Worm (Caenorhabditis elegans) whole organism, L4 larva: Measurements from ENCODE around the gene chd-3.

Experiments used
- D1046.2 ChIP-seq: fragments of 200-800 bp; sonication (Bioruptor generic); IDR thresholded peaks from 2 replicates; pipeline ENCODE4 v1.3.6; 2022; ENCODE audit warnings: missing genetic modification characterization, missing compliant biosample characterization
- F26F4.8 ChIP-seq: fragments of 200-800 bp; sonication (Bioruptor generic); conservative IDR thresholded peaks from 2 replicates; pipeline ENCODE4 v1.3.6; 2022; ENCODE audit warnings: missing genetic modification characterization, missing compliant biosample characterization
- F37D6.2 ChIP-seq: sonication (generic microtip); optimal IDR thresholded peaks from 2 replicates; lab custom pipeline; 2016; ENCODE audit warnings: mild to moderate bottlenecking, missing genetic modification characterization, missing compliant biosample characterization
- T20F7.1 ChIP-seq: fragments of 200-800 bp; sonication (Bioruptor generic); optimal IDR thresholded peaks from 2 replicates; lab custom pipeline; 2018; ENCODE audit warnings: mild to moderate bottlenecking, missing genetic modification characterization, missing compliant biosample characterization
- T26A8.4 ChIP-seq: fragments of 200-800 bp; sonication (Bioruptor generic); IDR thresholded peaks from 2 replicates; pipeline ENCODE4 v1.3.6; 2022; ENCODE audit warnings: missing genetic modification characterization, missing compliant biosample characterization
- Y75B8A.6 ChIP-seq: fragments of 200-800 bp; sonication (Bioruptor generic); IDR thresholded peaks from 2 replicates; pipeline ENCODE4 v1.3.6; 2022; ENCODE audit warnings: missing genetic modification reagents, missing genetic modification characterization, missing compliant biosample characterization
- ZK337.2 ChIP-seq: fragments of 200-800 bp; sonication (Bioruptor generic); IDR thresholded peaks from 2 replicates; pipeline ENCODE4 v1.3.6; 2022; ENCODE audit warnings: missing genetic modification reagents, missing genetic modification characterization, missing compliant biosample characterization
- ama-1 ChIP-seq: fragments of 150-350 bp; optimal IDR thresholded peaks from 2 replicates; lab custom pipeline; 2014; ENCODE audit warnings: inconsistent platforms, mixed read lengths
- ceh-20 ChIP-seq: fragments of 200-800 bp; sonication (Bioruptor generic); IDR thresholded peaks from 2 replicates; pipeline ENCODE4 v1.3.6; 2022; ENCODE audit warnings: missing genetic modification reagents, missing genetic modification characterization, missing compliant biosample characterization
- ceh-28 ChIP-seq: fragments of 150-350 bp; optimal IDR thresholded peaks from 2 replicates; lab custom pipeline; 2014; ENCODE audit warnings: missing biosample characterization, missing genetic modification reagents, missing genetic modification characterization
- cey-2 ChIP-seq: sonication (generic microtip); optimal IDR thresholded peaks from 3 replicates; lab custom pipeline; 2017; ENCODE audit warnings: missing genetic modification characterization, mild to moderate bottlenecking, missing compliant biosample characterization, antibody characterized with exemption, borderline replicate concordance; ENCODE audit not compliant: insufficient read depth
- daf-16 ChIP-seq, 3 experiments: sonication (generic microtip); optimal IDR thresholded peaks; 2 replicates each; lab custom pipeline; 2016 to 2017; ENCODE audit warnings: missing genetic modification characterization in 3 of 3, missing genetic modification reagents in 3 of 3, mild to moderate bottlenecking in 2 of 3, missing compliant biosample characterization in 2 of 3, missing biosample characterization in 1 of 3, moderate library complexity in 1 of 3
- daf-8 ChIP-seq: fragments of 200-800 bp; sonication (Bioruptor generic); IDR thresholded peaks from 2 replicates; pipeline ENCODE4 v1.3.6; 2022; ENCODE audit warnings: missing genetic modification characterization, missing compliant biosample characterization
- dmd-6 ChIP-seq: fragments of 200-800 bp; sonication (Bioruptor generic); IDR thresholded peaks from 2 replicates; pipeline ENCODE4 v1.3.6; 2022; ENCODE audit warnings: missing genetic modification reagents, missing genetic modification characterization, missing compliant biosample characterization
- dmd-9 ChIP-seq: fragments of 200-800 bp; sonication (Bioruptor generic); IDR thresholded peaks from 2 replicates; pipeline ENCODE4 v1.3.6; 2022; ENCODE audit warnings: missing genetic modification reagents, missing genetic modification characterization, missing compliant biosample characterization
- dpl-1 ChIP-seq: fragments of 150-350 bp; optimal IDR thresholded peaks from 2 replicates; lab custom pipeline; 2014; ENCODE audit warnings: missing biosample characterization, missing genetic modification reagents, missing genetic modification characterization
- dve-1 ChIP-seq: sonication (generic microtip); optimal IDR thresholded peaks from 2 replicates; lab custom pipeline; 2017; ENCODE audit warnings: antibody characterized with exemption, mild to moderate bottlenecking, missing genetic modification characterization, missing compliant biosample characterization; ENCODE audit not compliant: insufficient read depth
- fos-1 ChIP-seq: fragments of 150-350 bp; optimal IDR thresholded peaks from 2 replicates; lab custom pipeline; 2014; ENCODE audit warnings: missing biosample characterization, missing genetic modification characterization
- gei-8 ChIP-seq: fragments of 200-800 bp; sonication (Bioruptor generic); optimal IDR thresholded peaks from 2 replicates; lab custom pipeline; 2018; ENCODE audit warnings: mild to moderate bottlenecking, missing genetic modification characterization, missing compliant biosample characterization
- hif-1 ChIP-seq, 2 experiments: sonication (generic microtip); optimal IDR thresholded peaks; 2 replicates each; lab custom pipeline; 2016 to 2017; ENCODE audit warnings: missing compliant biosample characterization in 2 of 2, missing genetic modification characterization in 2 of 2, missing genetic modification reagents in 2 of 2, missing genotype in 2 of 2, mild to moderate bottlenecking in 1 of 2
- hlh-11 ChIP-seq: fragments of 200-800 bp; sonication (Bioruptor generic); optimal IDR thresholded peaks from 2 replicates; lab custom pipeline; 2018; ENCODE audit warnings: mild to moderate bottlenecking, missing genetic modification characterization, missing compliant biosample characterization
- lin-1 ChIP-seq: fragments of 200-800 bp; sonication (Bioruptor generic); IDR thresholded peaks from 2 replicates; pipeline ENCODE4 v1.3.6; 2022; ENCODE audit warnings: missing genetic modification reagents, missing genetic modification characterization, missing compliant biosample characterization
- lin-29 ChIP-seq: fragments of 200-800 bp; sonication (Bioruptor generic); IDR thresholded peaks from 2 replicates; pipeline ENCODE4 v1.3.6; 2022; ENCODE audit warnings: missing genetic modification reagents, missing genetic modification characterization, missing compliant biosample characterization
- lin-38 ChIP-seq: fragments of 200-800 bp; sonication (Bioruptor generic); IDR thresholded peaks from 2 replicates; pipeline ENCODE4 v1.3.6; 2022; ENCODE audit warnings: missing genetic modification reagents, missing genetic modification characterization, missing compliant biosample characterization
- lin-39 ChIP-seq: fragments of 150-350 bp; optimal IDR thresholded peaks from 2 replicates; lab custom pipeline; 2014; ENCODE audit warnings: missing biosample characterization, missing genetic modification reagents, missing genetic modification characterization
- lir-3 ChIP-seq: sonication (generic microtip); optimal IDR thresholded peaks from 2 replicates; lab custom pipeline; 2016; ENCODE audit warnings: mild to moderate bottlenecking, missing genetic modification characterization, missing compliant biosample characterization
- madf-9 ChIP-seq: fragments of 200-800 bp; sonication (Bioruptor generic); conservative IDR thresholded peaks from 2 replicates; pipeline ENCODE4 v1.3.6; 2022; ENCODE audit warnings: missing genetic modification reagents, missing genetic modification characterization, missing compliant biosample characterization
- mdl-1 ChIP-seq, 2 experiments: fragments of 150-350 bp in 1 of 2; sonication (generic microtip) in 1 of 2; optimal IDR thresholded peaks; 2 replicates each; lab custom pipeline; 2014 to 2017; ENCODE audit warnings: missing biosample characterization in 2 of 2, missing genetic modification characterization in 2 of 2
- mes-2 ChIP-seq: sonication (generic microtip); optimal IDR thresholded peaks from 2 replicates; lab custom pipeline; 2016; ENCODE audit warnings: missing genotype, mild to moderate bottlenecking, missing genetic modification characterization, missing compliant biosample characterization; ENCODE audit not compliant: poor library complexity, severe bottlenecking
- nhr-11 ChIP-seq: fragments of 150-350 bp; optimal IDR thresholded peaks from 2 replicates; lab custom pipeline; 2014; ENCODE audit warnings: missing biosample characterization, missing genetic modification characterization
- nhr-28 ChIP-seq: fragments of 150-350 bp; optimal IDR thresholded peaks from 2 replicates; lab custom pipeline; 2014; ENCODE audit warnings: missing biosample characterization, missing genetic modification characterization
- nhr-41 ChIP-seq: fragments of 200-800 bp; sonication (Bioruptor generic); IDR thresholded peaks from 2 replicates; pipeline ENCODE4 v1.3.6; 2022; ENCODE audit warnings: missing genetic modification reagents, missing genetic modification characterization, missing compliant biosample characterization
- pqm-1 ChIP-seq: sonication (generic microtip); optimal IDR thresholded peaks from 2 replicates; lab custom pipeline; 2017; ENCODE audit warnings: missing biosample characterization, missing genetic modification characterization
- rbr-2 ChIP-seq: sonication (generic microtip); optimal IDR thresholded peaks from 2 replicates; lab custom pipeline; 2016; ENCODE audit warnings: missing genotype, missing genetic modification characterization, missing compliant biosample characterization
- saeg-2 ChIP-seq: fragments of 200-800 bp; sonication (Bioruptor generic); IDR thresholded peaks from 2 replicates; pipeline ENCODE4 v1.3.6; 2022; ENCODE audit warnings: missing genetic modification reagents, missing genetic modification characterization, missing compliant biosample characterization
- sdz-12 ChIP-seq: fragments of 200-800 bp; sonication (Bioruptor generic); optimal IDR thresholded peaks from 2 replicates; lab custom pipeline; 2018; ENCODE audit warnings: mild to moderate bottlenecking, missing genetic modification characterization, missing compliant biosample characterization
- snpc-4 ChIP-seq: fragments of 150-350 bp; optimal IDR thresholded peaks from 2 replicates; lab custom pipeline; 2014; ENCODE audit warnings: missing biosample characterization, missing genetic modification characterization
- spr-1 ChIP-seq: sonication (generic microtip); optimal IDR thresholded peaks from 2 replicates; lab custom pipeline; 2016; ENCODE audit warnings: mild to moderate bottlenecking, missing genetic modification characterization, missing compliant biosample characterization
- tra-1 ChIP-seq: fragments of 200-800 bp; sonication (Bioruptor generic); IDR thresholded peaks from 2 replicates; pipeline ENCODE4 v1.3.6; 2022; ENCODE audit warnings: missing genetic modification reagents, missing genetic modification characterization, missing compliant biosample characterization
- unc-62 ChIP-seq, 3 experiments: fragments of 150-350 bp in 1 of 3; sonication (generic microtip); optimal IDR thresholded peaks in 2 of 3; peaks in 1 of 3; 1 replicate in 1 of 3; 2 replicates in 2 of 3; lab custom pipeline; 2014 to 2017; ENCODE audit warnings: missing biosample characterization in 3 of 3, missing genetic modification characterization in 3 of 3, missing genetic modification reagents in 3 of 3, missing genotype in 1 of 3
- zag-1 ChIP-seq: fragments of 150-350 bp; optimal IDR thresholded peaks from 2 replicates; lab custom pipeline; 2014; ENCODE audit warnings: missing biosample characterization, missing genetic modification characterization
- zip-2 ChIP-seq: fragments of 150-350 bp; optimal IDR thresholded peaks from 2 replicates; lab custom pipeline; 2014; ENCODE audit warnings: missing biosample characterization, missing genetic modification characterization
- ztf-11 ChIP-seq: fragments of 150-350 bp; optimal IDR thresholded peaks from 2 replicates; lab custom pipeline; 2014; ENCODE audit warnings: missing biosample characterization, missing genetic modification characterization

The chd-3 gene

DNA sequence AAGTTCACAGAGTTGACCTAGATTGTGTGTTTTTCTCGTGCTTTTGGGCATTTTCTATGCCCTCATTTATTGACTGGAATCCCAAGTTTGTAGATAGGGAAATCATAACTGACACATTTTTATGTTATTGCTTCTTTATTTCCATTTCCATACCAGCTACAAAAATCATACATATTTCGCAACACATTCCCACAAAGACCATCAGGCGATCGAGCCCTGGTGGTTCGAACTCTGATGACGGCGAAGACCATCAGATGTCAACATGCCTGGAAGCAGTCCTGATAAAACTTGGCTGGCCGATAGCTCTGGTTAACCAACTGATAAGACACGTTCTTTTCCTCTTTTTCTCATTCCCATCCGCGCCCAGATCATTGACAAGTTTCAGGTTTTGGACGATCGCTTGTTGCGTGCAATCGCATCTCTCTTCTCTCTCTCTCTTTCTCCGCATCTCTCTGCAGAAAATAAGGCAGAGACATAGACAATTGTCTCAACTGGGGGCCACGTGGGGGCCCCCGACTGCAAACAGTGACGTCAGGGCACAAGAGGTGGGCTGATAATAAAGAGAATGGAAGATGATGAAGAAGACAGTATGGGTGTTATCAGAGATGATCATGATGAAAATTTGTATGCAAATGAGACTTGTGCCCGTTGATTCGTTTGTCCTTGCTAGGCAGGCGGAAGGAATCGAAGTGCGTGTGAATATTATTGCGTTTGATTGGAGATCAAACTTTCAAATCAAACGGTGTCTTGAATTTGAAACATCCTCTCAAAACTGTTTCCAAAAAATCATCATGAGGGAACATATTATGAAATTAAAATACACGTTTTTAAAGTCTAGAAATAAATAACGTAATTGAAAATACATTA is 19.9 kb upstream of the chd-3 start (continued):
- TF ChIP-seq dmd-9 (GFP tag; lab: Robert Waterston, UW) (no peak), ztf-11 (tag; lab: Kevin White, UChicago) (no peak), lin-39 (no peak), daf-16 (GFP tag; optimal IDR thresholded peaks at IDR 0.05; lab: Kevin White, UChicago) (peak; percentile 76 to 97), daf-16 (tag; optimal IDR thresholded peaks at IDR 0.05; lab: Kevin White, UChicago) (peak; percentile 96), unc-62 (GFP tag; optimal IDR thresholded peaks at IDR 0.05 in 1 of 2; lab: Kevin White, UChicago) (peak; percentile 60 to 100), unc-62 (tag; optimal IDR thresholded peaks at IDR 0.05; lab: Kevin White, UChicago) (no peak)

ce11 chrX:12869827-12870394 is 17.5 kb upstream of the chd-3 start:
- TF ChIP-seq F37D6.2 (tag; lab: Kevin White, UChicago) = no peak
- TF ChIP-seq hlh-11 (tag; lab: Kevin White, UChicago) = peak; percentile 76
- peak; percentile 95 for TF ChIP-seq pqm-1 (tag; lab: Kevin White, UChicago)
- TF ChIP-seq mes-2 = peak; percentile 12
- no peak for TF ChIP-seq daf-8 (GFP tag; lab: Robert Waterston, UW)
- TF ChIP-seq nhr-28 (tag; lab: Kevin White, UChicago) = peak; percentile 48
- TF ChIP-seq daf-16 (GFP tag; optimal IDR thresholded peaks at IDR 0.05; lab: Kevin White, UChicago) = peak in 1 of 2 experiments; percentile 67
- peak; percentile 11 for TF ChIP-seq daf-16 (tag; optimal IDR thresholded peaks at IDR 0.05; lab: Kevin White, UChicago)
- TF ChIP-seq D1046.2 (GFP tag; lab: Robert Waterston, UW) = no peak
- TF ChIP-seq lin-38 = 0 out of 2 replicates have a peak, but pooled peaks have one; percentile 10
- peak in 1 of 2 experiments; percentile 81 for TF ChIP-seq hif-1 (tag; optimal IDR thresholded peaks at IDR 0.05; lab: Kevin White, UChicago)
- TF ChIP-seq mdl-1 (tag; optimal IDR thresholded peaks at IDR 0.05; lab: Kevin White, UChicago) = peak in 1 of 2 experiments; percentile 66
- TF ChIP-seq zip-2 (tag; lab: Kevin White, UChicago) = no peak
- peak; percentile 41 for TF ChIP-seq nhr-11 (tag; lab: Kevin White, UChicago)
- TF ChIP-seq dmd-6 (GFP tag; lab: Robert Waterston, UW) = peak; percentile 22; the same call in 1 of the 2 replicates

DNA sequence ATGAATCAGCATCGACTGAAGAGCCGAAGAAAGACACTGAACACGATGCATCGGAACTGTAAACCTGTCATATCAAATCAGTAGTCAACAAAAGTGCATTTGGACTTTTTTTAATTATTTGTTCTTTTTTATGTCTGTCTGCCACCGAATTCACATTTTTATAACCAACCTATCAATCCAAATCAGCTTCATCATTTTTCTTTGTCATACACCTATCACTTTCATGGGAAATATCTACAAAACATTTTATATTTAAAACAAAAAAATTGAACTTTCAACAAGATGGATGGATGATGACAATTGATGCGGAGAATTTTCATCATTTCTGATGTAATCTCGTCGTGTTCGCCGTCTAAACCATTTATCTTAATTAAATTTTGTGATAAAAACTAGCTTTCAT is 17.0 kb upstream of the chd-3 start:
- TF ChIP-seq zag-1 (tag; lab: Kevin White, UChicago) (no peak), fos-1 (tag; lab: Kevin White, UChicago) (no peak), nhr-41 (GFP tag; lab: Robert Waterston, UW) (no peak), dve-1 (tag; lab: Kevin White, UChicago) (peak; percentile 72), ama-1 (lab: Kevin White, UChicago) (no peak), saeg-2 (no peak), T26A8.4 (GFP tag; lab: Robert Waterston, UW) (no peak), ceh-28 (tag; lab: Kevin White, UChicago) (no peak), madf-9 (GFP tag; lab: Robert Waterston, UW) (no peak), T20F7.1 (peak; percentile 58), dpl-1 (GFP tag; lab: Kevin White, UChicago) (no peak), zip-2 (tag; lab: Kevin White, UChicago) (no peak), cey-2 (tag; lab: Kevin White, UChicago) (no peak), lir-3 (no peak), snpc-4 (tag; lab: Kevin White, UChicago) (no peak), lin-1 (GFP tag; lab: Robert Waterston, UW) (0 out of 2 replicates have a peak, but pooled peaks have one; percentile 11), sdz-12 (GFP tag; lab: Kevin White, UChicago) (no peak), ceh-20 (GFP tag; lab: Robert Waterston, UW) (no peak), ZK337.2 (no peak), lin-29 (GFP tag; lab: Robert Waterston, UW) (no peak), Y75B8A.6 (peak; percentile 37; the same call in 1 of the 2 replicates), hlh-11 (tag; lab: Kevin White, UChicago) (peak; percentile 22), rbr-2 (tag; lab: Kevin White, UChicago) (no peak), daf-16 (GFP tag; optimal IDR thresholded peaks at IDR 0.05; lab: Kevin White, UChicago) (peak in 1 of 2 experiments; percentile 71), daf-16 (tag; optimal IDR thresholded peaks at IDR 0.05; lab: Kevin White, UChicago) (peak; percentile 40), tra-1 (GFP tag; lab: Robert Waterston, UW) (peak; percentile 75; the same call in 1 of the 2 replicates), F26F4.8 (no peak), gei-8 (GFP tag; lab: Kevin White, UChicago) (no peak), dmd-6 (GFP tag; lab: Robert Waterston, UW) (peak; percentile 97), spr-1 (no peak)
